Worm (Caenorhabditis elegans): ENCODE data around the gene F25E5.2.

Gene F25E5.2

DNA sequence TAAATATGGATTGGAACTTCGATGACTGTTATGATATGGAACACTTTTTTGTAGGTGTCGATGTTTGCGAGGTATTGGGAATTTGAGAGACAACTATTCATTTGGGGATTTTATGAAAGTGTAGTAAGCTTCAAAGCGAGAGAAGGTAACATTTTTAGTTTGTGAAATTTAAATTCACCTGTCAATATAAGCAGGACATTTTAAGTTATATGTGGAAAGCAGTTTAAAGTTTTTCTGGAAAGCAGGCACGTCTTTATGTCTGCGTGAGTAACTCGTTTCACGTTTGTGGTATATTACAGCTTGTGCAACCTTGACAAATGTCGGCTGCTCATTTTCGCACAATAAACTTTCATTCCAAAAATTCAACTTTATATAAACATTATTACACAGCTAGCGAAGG lies 49.2 kb downstream of the F25E5.2 start, which contains the start of gene srh-229:
Gene srh-229 (minus strand): TSS at position 101 of the 400 bp plus-strand sequence.
- TF ChIP-seq sma-9 (GFP tag; optimal IDR thresholded peaks at IDR 0.05) (no peak), sma-9 (tag; optimal IDR thresholded peaks at IDR 0.05) (no peak), ama-1 (optimal IDR thresholded peaks at IDR 0.05) (no peak), lin-39 (tag; optimal IDR thresholded peaks at IDR 0.05) (no peak)

DNA sequence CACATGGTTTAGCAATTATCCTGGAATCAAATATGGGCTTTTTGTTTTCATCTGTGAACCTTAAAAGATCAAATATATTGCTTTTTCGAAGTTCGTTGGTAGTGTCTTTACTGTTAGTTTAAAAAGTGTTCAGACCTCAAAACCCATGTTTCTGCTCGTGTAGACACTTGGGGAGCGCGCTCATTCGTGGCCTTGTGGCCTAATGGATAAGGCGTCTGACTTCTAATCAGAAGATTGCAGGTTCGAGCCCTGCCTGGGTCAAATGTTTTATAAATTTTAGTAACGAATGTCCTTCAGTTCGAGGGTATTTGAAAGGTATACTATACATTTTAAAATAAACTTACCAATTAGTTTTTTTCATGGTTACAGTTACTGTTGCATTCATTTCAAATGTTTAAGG lies 51.1 kb downstream of the F25E5.2 start:
- TF ChIP-seq unc-55 (GFP tag; optimal IDR thresholded peaks at IDR 0.05) (no peak), sma-9 (GFP tag; optimal IDR thresholded peaks at IDR 0.05) (peak; percentile 34), sma-9 (tag; optimal IDR thresholded peaks at IDR 0.05) (no peak), unc-39 (tag; optimal IDR thresholded peaks at IDR 0.05) (no peak), nhr-237 (tag; optimal IDR thresholded peaks at IDR 0.05) (no peak), R02D3.7 (tag; optimal IDR thresholded peaks at IDR 0.05) (no peak), fos-1 (tag; optimal IDR thresholded peaks at IDR 0.05) (no peak), F13H6.1 (tag; optimal IDR thresholded peaks at IDR 0.05) (no peak), ceh-16 (tag; optimal IDR thresholded peaks at IDR 0.05) (no peak), sem-4 (tag; optimal IDR thresholded peaks at IDR 0.05) (no peak), nhr-21 (tag; optimal IDR thresholded peaks at IDR 0.05) (peak; percentile 10)

Measured in whole organism, L2 larva.